Fruit fly (Drosophila melanogaster): ENCODE data around the gene CG8870.

- TF ChIP-seq CG10348 (GFP tag; IDR thresholded peaks at IDR 0.05), result peak; percentile 56; the same call in 1 of the 2 replicates
- TF ChIP-seq CG8301 (tag; optimal IDR thresholded peaks at IDR 0.05), result peak; percentile 98
- TF ChIP-seq fd96Ca (GFP tag; IDR thresholded peaks at IDR 0.05), result peak; percentile 83
- TF ChIP-seq Pif1B (GFP tag; optimal IDR thresholded peaks at IDR 0.05), result peak; percentile 93
- peak; percentile 98 for TF ChIP-seq CG8159 (tag; optimal IDR thresholded peaks at IDR 0.05)
- peak; percentile 39 for TF ChIP-seq EcR (GFP tag; optimal IDR thresholded peaks at IDR 0.05)
- peak; percentile 98 for TF ChIP-seq CG14655 (GFP tag; optimal IDR thresholded peaks at IDR 0.05)
Measured at dm6 chr3R:13364175-13365174, 15.2 kb upstream of the CG8870 start, which contains the start of gene Dic1.
